Worm (Caenorhabditis elegans) whole organism, L3 larva: Measurements from ENCODE around the gene C07E3.8.

Source experiments
- ceh-16 ChIP-seq: sonication (generic microtip); optimal IDR thresholded peaks from 2 replicates; lab custom pipeline; 2017; ENCODE audit warnings: missing biosample characterization, missing genetic modification characterization
- ceh-28 ChIP-seq: fragments of 150-350 bp; optimal IDR thresholded peaks from 2 replicates; lab custom pipeline; 2014; ENCODE audit warnings: missing biosample characterization, missing genetic modification reagents, missing genetic modification characterization
- ceh-82 ChIP-seq: fragments of 150-350 bp; optimal IDR thresholded peaks from 2 replicates; lab custom pipeline; 2014; ENCODE audit warnings: missing biosample characterization, missing genetic modification characterization
- daf-12 ChIP-seq: fragments of 150-350 bp; optimal IDR thresholded peaks from 2 replicates; lab custom pipeline; 2014; ENCODE audit warnings: missing biosample characterization, missing genetic modification reagents, missing genetic modification characterization
- egl-27 ChIP-seq: sonication (generic microtip); optimal IDR thresholded peaks from 4 replicates; lab custom pipeline; 2017; ENCODE audit warnings: missing biosample characterization, missing genetic modification reagents, missing genetic modification characterization
- egl-5 ChIP-seq: fragments of 150-350 bp; optimal IDR thresholded peaks from 2 replicates; lab custom pipeline; 2017; ENCODE audit warnings: missing biosample characterization, missing genetic modification reagents, missing genetic modification characterization, inconsistent platforms
- elt-1 ChIP-seq: fragments of 150-350 bp; optimal IDR thresholded peaks from 2 replicates; lab custom pipeline; 2014; ENCODE audit warnings: missing biosample characterization, missing genetic modification characterization
- elt-2 ChIP-seq: sonication (generic microtip); optimal IDR thresholded peaks from 2 replicates; lab custom pipeline; 2016; ENCODE audit warnings: missing genetic modification reagents, mild to moderate bottlenecking, missing genetic modification characterization, missing compliant biosample characterization
- elt-3 ChIP-seq, 3 experiments: fragments of 150-350 bp in 1 of 3; sonication (generic microtip) in 2 of 3; optimal IDR thresholded peaks; 2 replicates in 2 of 3; 4 replicates in 1 of 3; lab custom pipeline; 2014 to 2017; ENCODE audit warnings: missing biosample characterization in 3 of 3, missing genetic modification characterization in 3 of 3
- eor-1 ChIP-seq, 2 experiments: fragments of 150-350 bp; optimal IDR thresholded peaks; 2 replicates each; lab custom pipeline; 2014 to 2018; ENCODE audit warnings: missing biosample characterization in 2 of 2, missing genetic modification characterization in 2 of 2
- fkh-10 ChIP-seq: sonication (generic microtip); optimal IDR thresholded peaks from 2 replicates; lab custom pipeline; 2017; ENCODE audit warnings: missing biosample characterization, missing genetic modification reagents, missing genetic modification characterization
- fkh-2 ChIP-seq: fragments of 150-350 bp; optimal IDR thresholded peaks from 2 replicates; lab custom pipeline; 2014; ENCODE audit warnings: missing biosample characterization, missing genetic modification reagents, missing genetic modification characterization
- fos-1 ChIP-seq: fragments of 150-350 bp; optimal IDR thresholded peaks from 2 replicates; lab custom pipeline; 2014; ENCODE audit warnings: missing biosample characterization, missing genetic modification characterization
- hmg-11 ChIP-seq: sonication (generic microtip); optimal IDR thresholded peaks from 2 replicates; lab custom pipeline; 2016; ENCODE audit warnings: missing genetic modification characterization, missing compliant biosample characterization
- lin-15B ChIP-seq: fragments of 150-350 bp; optimal IDR thresholded peaks from 2 replicates; lab custom pipeline; 2014; ENCODE audit warnings: missing biosample characterization, missing genetic modification characterization
- lin-39 ChIP-seq: fragments of 150-350 bp; optimal IDR thresholded peaks from 2 replicates; lab custom pipeline; 2018; ENCODE audit warnings: missing biosample characterization, missing genetic modification reagents, missing genetic modification characterization
- mdl-1 ChIP-seq: fragments of 150-350 bp; optimal IDR thresholded peaks from 2 replicates; lab custom pipeline; 2014; ENCODE audit warnings: missing biosample characterization, missing genetic modification characterization
- nfya-1 ChIP-seq: sonication (generic microtip); optimal IDR thresholded peaks from 2 replicates; lab custom pipeline; 2017; ENCODE audit warnings: missing genetic modification characterization, mild to moderate bottlenecking, missing compliant biosample characterization, antibody characterized with exemption, moderate library complexity; ENCODE audit not compliant: insufficient read depth
- nhr-11 ChIP-seq: fragments of 150-350 bp; optimal IDR thresholded peaks from 2 replicates; lab custom pipeline; 2014; ENCODE audit warnings: missing biosample characterization, missing genetic modification characterization
- nhr-12 ChIP-seq: fragments of 150-350 bp; optimal IDR thresholded peaks from 2 replicates; lab custom pipeline; 2014; ENCODE audit warnings: missing biosample characterization, missing genetic modification characterization
- nhr-23 ChIP-seq: fragments of 150-350 bp; optimal IDR thresholded peaks from 2 replicates; lab custom pipeline; 2014; ENCODE audit warnings: missing biosample characterization, missing genetic modification reagents, missing genetic modification characterization
- nhr-237 ChIP-seq: fragments of 150-350 bp; optimal IDR thresholded peaks from 2 replicates; lab custom pipeline; 2014; ENCODE audit warnings: missing biosample characterization, missing genetic modification characterization
- nhr-25 ChIP-seq: sonication (generic microtip); optimal IDR thresholded peaks from 2 replicates; lab custom pipeline; 2017; ENCODE audit warnings: missing biosample characterization, missing genetic modification characterization
- nhr-28 ChIP-seq: fragments of 150-350 bp; optimal IDR thresholded peaks from 2 replicates; lab custom pipeline; 2014; ENCODE audit warnings: missing biosample characterization, missing genetic modification characterization
- nhr-43 ChIP-seq: sonication (generic microtip); optimal IDR thresholded peaks from 2 replicates; lab custom pipeline; 2016; ENCODE audit warnings: mild to moderate bottlenecking, missing genetic modification characterization, missing compliant biosample characterization; ENCODE audit not compliant: poor library complexity, severe bottlenecking
- nhr-67 ChIP-seq: fragments of 150-350 bp; optimal IDR thresholded peaks from 2 replicates; lab custom pipeline; 2014; ENCODE audit warnings: missing biosample characterization, missing genetic modification characterization
- nhr-76 ChIP-seq: fragments of 150-350 bp; sonication (generic microtip); optimal IDR thresholded peaks from 5 replicates; lab custom pipeline; 2014; ENCODE audit warnings: missing biosample characterization, missing genetic modification characterization
- nhr-77 ChIP-seq: fragments of 150-350 bp; optimal IDR thresholded peaks from 2 replicates; lab custom pipeline; 2014; ENCODE audit warnings: missing biosample characterization, missing genetic modification characterization
- pha-4 ChIP-seq: fragments of 150-350 bp; optimal IDR thresholded peaks from 2 replicates; lab custom pipeline; 2014; ENCODE audit warnings: missing biosample characterization, missing genetic modification reagents, missing genetic modification characterization
- snpc-4 ChIP-seq: fragments of 150-350 bp; optimal IDR thresholded peaks from 2 replicates; lab custom pipeline; 2014; ENCODE audit warnings: missing biosample characterization, missing genetic modification characterization
- unc-39 ChIP-seq: sonication (generic microtip); optimal IDR thresholded peaks from 4 replicates; lab custom pipeline; 2017; ENCODE audit warnings: missing biosample characterization, missing genetic modification characterization
- unc-62 ChIP-seq: fragments of 150-350 bp; sonication (generic microtip); optimal IDR thresholded peaks from 4 replicates; lab custom pipeline; 2014; ENCODE audit warnings: missing biosample characterization, missing genetic modification reagents, missing genetic modification characterization
- ztf-11 ChIP-seq: fragments of 150-350 bp; optimal IDR thresholded peaks from 2 replicates; lab custom pipeline; 2014; ENCODE audit warnings: missing biosample characterization, missing genetic modification characterization
- ztf-4 ChIP-seq: fragments of 150-350 bp; optimal IDR thresholded peaks from 2 replicates; lab custom pipeline; 2014; ENCODE audit warnings: missing biosample characterization, missing genetic modification characterization

Gene C07E3.8

ce11 chrII:10321410-10321809, 30.7 kb upstream of the C07E3.8 start, which contains the start of gene idpp-4:
TSS of gene idpp-4 (plus strand) at chrII:10321460.
- no peak for TF ChIP-seq ztf-11 (tag; lab: Kevin White, UChicago)
- TF ChIP-seq nhr-77 (tag; lab: Kevin White, UChicago): no peak
- no peak for TF ChIP-seq ceh-16 (tag; lab: Kevin White, UChicago)
- TF ChIP-seq hmg-11: no peak
- no peak for TF ChIP-seq nhr-43 (tag; lab: Kevin White, UChicago)
- no peak for TF ChIP-seq nhr-11 (tag; lab: Kevin White, UChicago)
- no peak for TF ChIP-seq nhr-23 (tag; lab: Kevin White, UChicago)
- no peak for TF ChIP-seq elt-2 (tag; lab: Kevin White, UChicago)
- TF ChIP-seq nhr-25 (tag; lab: Kevin White, UChicago): no peak
- no peak for TF ChIP-seq egl-27
- TF ChIP-seq nhr-67 (tag; lab: Kevin White, UChicago): no peak
- TF ChIP-seq unc-62 (GFP tag; lab: Kevin White, UChicago): no peak
- TF ChIP-seq eor-1 (tag; optimal IDR thresholded peaks at IDR 0.05; lab: Kevin White, UChicago): no peak

- TF ChIP-seq unc-62 (GFP tag; lab: Kevin White, UChicago) (no peak), nhr-237 (tag; lab: Kevin White, UChicago) (no peak), elt-2 (tag; lab: Kevin White, UChicago) (no peak), nhr-28 (tag; lab: Kevin White, UChicago) (no peak), nhr-23 (tag; lab: Kevin White, UChicago) (no peak), elt-1 (tag; lab: Kevin White, UChicago) (no peak), daf-12 (no peak), hmg-11 (no peak), snpc-4 (tag; lab: Kevin White, UChicago) (no peak), nhr-77 (tag; lab: Kevin White, UChicago) (no peak), lin-15B (tag; lab: Kevin White, UChicago) (no peak), pha-4 (no peak), mdl-1 (tag; lab: Kevin White, UChicago) (no peak)
These were observed 26.3 kb upstream of the C07E3.8 start, which contains the start of gene appg-1 for ce11 chrII:10325615-10326232. TSS of gene appg-1 (plus strand) at chrII:10326041.

ce11 chrII:10329754-10330153, 22.3 kb upstream of the C07E3.8 start:
- no peak for TF ChIP-seq fkh-10
- TF ChIP-seq nfya-1 (tag; lab: Kevin White, UChicago): no peak
- TF ChIP-seq nhr-77 (tag; lab: Kevin White, UChicago): no peak
- TF ChIP-seq nhr-23 (tag; lab: Kevin White, UChicago): no peak
- no peak for TF ChIP-seq nhr-67 (tag; lab: Kevin White, UChicago)
- no peak for TF ChIP-seq fkh-2 (tag; lab: Kevin White, UChicago)
- TF ChIP-seq mdl-1 (tag; lab: Kevin White, UChicago): no peak
- no peak for TF ChIP-seq ceh-82 (tag; lab: Kevin White, UChicago)
- no peak for TF ChIP-seq fos-1 (tag; lab: Kevin White, UChicago)
- TF ChIP-seq nhr-237 (tag; lab: Kevin White, UChicago): no peak
- TF ChIP-seq hmg-11: no peak
- TF ChIP-seq, all 47 proteins: peak for 0

ce11 chrII:10345012-10345411, 7.1 kb upstream of the C07E3.8 start, which contains the start of gene pro-2:
TSS of gene pro-2 (minus strand) at chrII:10345112.
- TF ChIP-seq nhr-76 (tag; lab: Kevin White, UChicago): no peak
- no peak for TF ChIP-seq elt-3 (tag; optimal IDR thresholded peaks at IDR 0.05; lab: Kevin White, UChicago)
- TF ChIP-seq nhr-237 (tag; lab: Kevin White, UChicago): no peak
- TF ChIP-seq nhr-12: no peak
- no peak for TF ChIP-seq nhr-77 (tag; lab: Kevin White, UChicago)
- TF ChIP-seq, all 47 proteins: peak for 0

- no peak for TF ChIP-seq elt-1 (tag; lab: Kevin White, UChicago)
- no peak for TF ChIP-seq eor-1 (tag; optimal IDR thresholded peaks at IDR 0.05; lab: Kevin White, UChicago)
- no peak for TF ChIP-seq nhr-23 (tag; lab: Kevin White, UChicago)
- TF ChIP-seq nhr-43 (tag; lab: Kevin White, UChicago): no peak
- TF ChIP-seq fkh-10: no peak
- no peak for TF ChIP-seq ceh-28 (tag; lab: Kevin White, UChicago)
- no peak for TF ChIP-seq hmg-11
- TF ChIP-seq egl-5 (tag; lab: Kevin White, UChicago): no peak
- TF ChIP-seq nhr-76 (tag; lab: Kevin White, UChicago): no peak
- TF ChIP-seq unc-62 (GFP tag; lab: Kevin White, UChicago): no peak
- TF ChIP-seq mdl-1 (tag; lab: Kevin White, UChicago): no peak
- TF ChIP-seq nhr-12: no peak
- no peak for TF ChIP-seq ztf-4 (tag; lab: Kevin White, UChicago)
- no peak for TF ChIP-seq unc-39 (tag; lab: Kevin White, UChicago)
- no peak for TF ChIP-seq lin-39
These were observed 6.0 kb upstream of the C07E3.8 start, which contains the start of gene C07E3.10 for ce11 chrII:10346075-10346474. TSS of gene C07E3.10 (plus strand) at chrII:10346375.
